Fruit fly (Drosophila melanogaster) whole organism, wandering third instar larva: ENCODE measurements around the gene CG32548.

Source experiments
- Dfd ChIP-seq: fragments of >200 bp; optimal IDR thresholded peaks from 2 replicates; lab custom pipeline; 2017; ENCODE audit warnings: missing biosample characterization, missing genetic modification characterization
- HLH106 ChIP-seq: fragments of 200-800 bp; optimal IDR thresholded peaks from 3 replicates; lab custom pipeline; 2019; ENCODE audit warnings: missing biosample characterization, mild to moderate bottlenecking, missing genetic modification characterization, moderate library complexity
- Hnf4 ChIP-seq: fragments of 200-800 bp; sonication (Bioruptor generic); optimal IDR thresholded peaks from 2 replicates; lab custom pipeline; 2016; ENCODE audit warnings: missing biosample characterization, mild to moderate bottlenecking, missing genetic modification characterization
- Jra ChIP-seq: sonication (Bioruptor generic); optimal IDR thresholded peaks from 2 replicates; lab custom pipeline; 2016; ENCODE audit warnings: missing biosample characterization, missing genetic modification characterization
- Vsx2 ChIP-seq: fragments of 200-300, 225-300 bp; sonication (Bioruptor generic); optimal IDR thresholded peaks from 2 replicates; lab custom pipeline; 2018; ENCODE audit warnings: missing biosample characterization, missing genetic modification characterization; ENCODE audit not compliant: partially characterized antibody
- brk ChIP-seq: fragments of 200-800 bp; sonication (Bioruptor generic); optimal IDR thresholded peaks from 2 replicates; lab custom pipeline; 2016; ENCODE audit warnings: missing biosample characterization, mild to moderate bottlenecking, missing genetic modification characterization
- dl ChIP-seq, 2 experiments: fragments of 175-275, 200-275 bp in 1 of 2; fragments of 200-275 bp in 1 of 2; sonication (Bioruptor generic); optimal IDR thresholded peaks; lab custom pipeline; 2018; ENCODE audit warnings: mild to moderate bottlenecking in 2 of 2, missing biosample characterization in 2 of 2, missing genetic modification characterization in 2 of 2, moderate library complexity in 2 of 2; ENCODE audit not compliant: partially characterized antibody in 2 of 2, insufficient read depth in 1 of 2
- ey ChIP-seq: fragments of 200-800 bp; sonication (Bioruptor generic); optimal IDR thresholded peaks from 2 replicates; lab custom pipeline; 2016; ENCODE audit warnings: missing biosample characterization, missing genetic modification characterization
- fru ChIP-seq: fragments of 200-800 bp; sonication (Bioruptor generic); optimal IDR thresholded peaks from 3 replicates; lab custom pipeline; 2016; ENCODE audit warnings: missing biosample characterization, mild to moderate bottlenecking, missing genetic modification characterization
- lola ChIP-seq: fragments of >200 bp; optimal IDR thresholded peaks from 2 replicates; lab custom pipeline; 2017; ENCODE audit warnings: missing biosample characterization, missing genetic modification characterization
- rgr ChIP-seq: fragments of 200-800 bp; sonication (Bioruptor generic); optimal IDR thresholded peaks from 3 replicates; lab custom pipeline; 2016; ENCODE audit warnings: missing biosample characterization, mild to moderate bottlenecking, missing genetic modification characterization

dm6 chrX:18479307-18480134 lies 39.1 kb upstream of the CG32548 start, which contains the start of gene CG32547:
- TF ChIP-seq HLH106 (peak; percentile 40), lola (GFP tag; lab: Kevin White, UChicago) (no peak), ey (GFP tag; lab: Kevin White, UChicago) (no peak), Hnf4 (GFP tag; lab: Kevin White, UChicago) (no peak), dl (GFP tag; optimal IDR thresholded peaks at IDR 0.05; lab: Kevin White, UChicago; ENCODE audit: insufficient read depth in 1 of 2, partially characterized antibody in 2 of 2) (no peak), Dfd (GFP tag; lab: Kevin White, UChicago) (no peak), Vsx2 (no peak), fru (GFP tag; lab: Kevin White, UChicago) (peak; percentile 77), rgr (GFP tag; lab: Kevin White, UChicago) (no peak), Jra (GFP tag; lab: Kevin White, UChicago) (no peak), brk (GFP tag; lab: Kevin White, UChicago) (no peak)
